Fruit fly (Drosophila melanogaster): ENCODE data around the gene CG18302.

CG18302 gene

dm6 chr2L:10500309-10500974 is 33.7 kb upstream of the CG18302 start:
- TF ChIP-seq CG6808 (GFP tag; optimal IDR thresholded peaks at IDR 0.05) (no peak), fkh (GFP tag; optimal IDR thresholded peaks at IDR 0.05) (peak; percentile 51), Hr39 (GFP tag; optimal IDR thresholded peaks at IDR 0.05) (no peak), vri (GFP tag; optimal IDR thresholded peaks at IDR 0.05) (peak; percentile 87), Hr38 (GFP tag; optimal IDR thresholded peaks at IDR 0.05) (no peak)

dm6 chr2L:10502244-10502643 is 31.9 kb upstream of the CG18302 start:
- TF ChIP-seq fd85E (GFP tag; optimal IDR thresholded peaks at IDR 0.05) (no peak), cyc (GFP tag; optimal IDR thresholded peaks at IDR 0.05) (no peak), Eip78C (GFP tag) (no peak), vri (GFP tag; optimal IDR thresholded peaks at IDR 0.05) (peak; percentile 80), CG11294 (GFP tag; IDR thresholded peaks at IDR 0.05) (no peak), CG6808 (GFP tag; optimal IDR thresholded peaks at IDR 0.05) (peak; percentile 5), CG6163 (GFP tag; IDR thresholded peaks at IDR 0.05) (no peak), CG6276 (GFP tag; optimal IDR thresholded peaks at IDR 0.05) (no peak)

dm6 chr2L:10502862-10503261 is 31.3 kb upstream of the CG18302 start:
- TF ChIP-seq Hr4 (GFP tag; optimal IDR thresholded peaks at IDR 0.05), result no peak
- TF ChIP-seq Eip78C (GFP tag), result peak; percentile 53
- no peak for TF ChIP-seq achi (GFP tag; optimal IDR thresholded peaks at IDR 0.05)
- TF ChIP-seq Sox14 (GFP tag; optimal IDR thresholded peaks at IDR 0.05), result no peak
- no peak for TF ChIP-seq lz (GFP tag; optimal IDR thresholded peaks at IDR 0.05)
- TF ChIP-seq CG3919 (GFP tag; optimal IDR thresholded peaks at IDR 0.05), result no peak

- TF ChIP-seq pdm3 (GFP tag; optimal IDR thresholded peaks at IDR 0.05) (no peak), Lpt (GFP tag; optimal IDR thresholded peaks at IDR 0.05) (no peak), CG7368 (GFP tag; optimal IDR thresholded peaks at IDR 0.05) (no peak), CG8119 (GFP tag; IDR thresholded peaks at IDR 0.05) (peak; percentile 17; the same call in 1 of the 3 replicates), Ets21C (GFP tag; optimal IDR thresholded peaks at IDR 0.05) (no peak), spab (GFP tag; optimal IDR thresholded peaks at IDR 0.05) (no peak), svp (GFP tag) (peak; percentile 52), achi (GFP tag; optimal IDR thresholded peaks at IDR 0.05) (no peak), CG10669 (GFP tag; optimal IDR thresholded peaks at IDR 0.05) (no peak), CG6163 (GFP tag; IDR thresholded peaks at IDR 0.05) (no peak), CG1621 (tag; optimal IDR thresholded peaks at IDR 0.05) (no peak), CG6808 (GFP tag; optimal IDR thresholded peaks at IDR 0.05) (no peak), CG3032 (tag; optimal IDR thresholded peaks at IDR 0.05) (no peak), CG6792 (GFP tag; optimal IDR thresholded peaks at IDR 0.05) (no peak), topi (GFP tag; optimal IDR thresholded peaks at IDR 0.05) (no peak), Hr39 (GFP tag; optimal IDR thresholded peaks at IDR 0.05) (no peak), vri (GFP tag; optimal IDR thresholded peaks at IDR 0.05) (no peak)
Observed at dm6 chr2L:10503356-10503977, 30.7 kb upstream of the CG18302 start.

- TF ChIP-seq vri (GFP tag; optimal IDR thresholded peaks at IDR 0.05) (peak; percentile 28), Eip75B (GFP tag; optimal IDR thresholded peaks at IDR 0.05) (no peak), fkh (GFP tag; optimal IDR thresholded peaks at IDR 0.05) (peak; percentile 84), ss (GFP tag; optimal IDR thresholded peaks at IDR 0.05) (peak; percentile 21 to 39), eg (GFP tag; IDR thresholded peaks at IDR 0.05) (peak; percentile 14; the same call in 1 of the 3 replicates), Sox14 (GFP tag; optimal IDR thresholded peaks at IDR 0.05) (no peak), Eip78C (GFP tag) (peak; percentile 56), net (GFP tag; optimal IDR thresholded peaks at IDR 0.05) (no peak), CG6854 (GFP tag; optimal IDR thresholded peaks at IDR 0.05) (peak; percentile 59), Blimp-1 (GFP tag; optimal IDR thresholded peaks at IDR 0.05) (peak; percentile 26), CG3919 (GFP tag; optimal IDR thresholded peaks at IDR 0.05) (peak; percentile 19), CG6808 (GFP tag; optimal IDR thresholded peaks at IDR 0.05) (peak; percentile 2), esn (GFP tag; optimal IDR thresholded peaks at IDR 0.05) (peak; percentile 17)
Observed at dm6 chr2L:10504895-10505294, 29.2 kb upstream of the CG18302 start.
